Fruit fly (Drosophila melanogaster) whole organism, wandering third instar larva: ENCODE measurements around the gene CG15865.

Source experiments
- GATAd ChIP-seq: sonication (Bioruptor generic); optimal IDR thresholded peaks from 2 replicates; lab custom pipeline; 2016; ENCODE audit warnings: missing biosample characterization, missing genetic modification characterization
- Jra ChIP-seq: sonication (Bioruptor generic); optimal IDR thresholded peaks from 2 replicates; lab custom pipeline; 2016; ENCODE audit warnings: missing biosample characterization, missing genetic modification characterization
- Mio ChIP-seq: sonication (Bioruptor generic); optimal IDR thresholded peaks from 2 replicates; lab custom pipeline; 2016; ENCODE audit warnings: missing biosample characterization, missing genetic modification characterization
- Myc ChIP-seq: fragments of >200 bp; optimal IDR thresholded peaks from 2 replicates; lab custom pipeline; 2017
- N ChIP-seq: fragments of >200 bp; optimal IDR thresholded peaks from 2 replicates; lab custom pipeline; 2018; ENCODE audit warnings: missing biosample characterization, missing external identifiers, missing genetic modification characterization
- Rel ChIP-seq, 2 experiments: fragments of 200-800 bp; sonication (Bioruptor generic) in 1 of 2; optimal IDR thresholded peaks; 2 replicates in 1 of 2; 3 replicates in 1 of 2; lab custom pipeline; 2016 to 2019; ENCODE audit warnings: mild to moderate bottlenecking in 2 of 2, missing biosample characterization in 2 of 2, missing genetic modification characterization in 2 of 2, moderate library complexity in 1 of 2
- br ChIP-seq: fragments of 200-800 bp; sonication (Bioruptor generic); optimal IDR thresholded peaks from 2 replicates; lab custom pipeline; 2016; ENCODE audit warnings: missing biosample characterization, missing genetic modification characterization
- fru ChIP-seq: fragments of 200-800 bp; sonication (Bioruptor generic); optimal IDR thresholded peaks from 3 replicates; lab custom pipeline; 2016; ENCODE audit warnings: missing biosample characterization, mild to moderate bottlenecking, missing genetic modification characterization
- h ChIP-seq: fragments of 200-800 bp; sonication (Bioruptor generic); optimal IDR thresholded peaks from 3 replicates; lab custom pipeline; 2016; ENCODE audit warnings: missing biosample characterization, mild to moderate bottlenecking, missing genetic modification characterization
- pan ChIP-seq: fragments of >200 bp; optimal IDR thresholded peaks from 2 replicates; lab custom pipeline; 2017
- psq ChIP-seq: fragments of 200-800 bp; sonication (Bioruptor generic); optimal IDR thresholded peaks from 3 replicates; lab custom pipeline; 2017; ENCODE audit warnings: missing biosample characterization, mild to moderate bottlenecking, missing genetic modification characterization, moderate library complexity
- sv ChIP-seq: fragments of 200-800 bp; sonication (Bioruptor generic); optimal IDR thresholded peaks from 3 replicates; lab custom pipeline; 2016; ENCODE audit warnings: missing biosample characterization, missing genetic modification characterization
- usp ChIP-seq: fragments of >200 bp; optimal IDR thresholded peaks from 2 replicates; lab custom pipeline; 2017; ENCODE audit warnings: missing biosample characterization, missing genetic modification characterization

DNA sequence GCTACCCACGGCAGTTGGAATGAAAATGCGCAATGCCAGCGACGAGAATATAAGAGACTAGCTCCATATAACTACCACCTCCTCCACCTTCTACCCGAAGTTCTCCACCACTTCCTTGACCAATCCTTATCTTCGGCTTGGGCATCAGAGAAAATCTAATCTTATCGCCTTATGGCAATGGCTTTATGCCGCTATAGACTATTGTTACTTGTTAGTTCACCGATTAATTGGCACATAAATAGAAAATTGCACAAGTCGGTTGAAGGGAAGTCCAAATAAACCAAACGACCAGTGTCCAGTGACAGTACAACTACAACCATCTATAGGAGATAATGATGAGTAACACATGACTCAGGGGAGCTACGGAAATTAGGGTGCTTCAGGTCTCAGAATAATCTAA lies 37.7 kb upstream of the CG15865 start, which contains the start of gene sphe:
- TF ChIP-seq N: no peak
- TF ChIP-seq Mio: no peak
- no peak for TF ChIP-seq h (GFP tag; lab: Kevin White, UChicago)
- TF ChIP-seq Myc (lab: Kevin White, UChicago): no peak
- no peak for TF ChIP-seq br (GFP tag; lab: Kevin White, UChicago)
- TF ChIP-seq fru: no peak
- TF ChIP-seq pan (lab: Kevin White, UChicago): no peak
- no peak for TF ChIP-seq usp (GFP tag; lab: Kevin White, UChicago)
- no peak for TF ChIP-seq Jra (GFP tag; lab: Kevin White, UChicago)
- no peak for TF ChIP-seq sv (GFP tag; lab: Kevin White, UChicago)
- no peak for TF ChIP-seq Rel (GFP tag; optimal IDR thresholded peaks at IDR 0.05; lab: Kevin White, UChicago)
- TF ChIP-seq Rel (tag; optimal IDR thresholded peaks at IDR 0.05; lab: Kevin White, UChicago): no peak
- no peak for TF ChIP-seq GATAd (GFP tag; lab: Kevin White, UChicago)
- no peak for TF ChIP-seq psq (GFP tag; lab: Kevin White, UChicago)
